Fruit fly (Drosophila melanogaster) whole organism, larva: ENCODE measurements around the gene pnt.

Source experiments
- noc ChIP-seq: fragments of 200-800 bp; sonication (Bioruptor generic); optimal IDR thresholded peaks from 3 replicates; lab custom pipeline; 2019; ENCODE audit warnings: missing biosample characterization, mild to moderate bottlenecking, missing genetic modification characterization, moderate library complexity

Gene pnt

dm6 chr3R:23363515-23364124, 17.7 kb upstream of the pnt start, which contains the start of gene CG4408:
CG4408 (minus strand) TSS chr3R:23363574.
- TF ChIP-seq noc (tag; lab: Kevin White, UChicago), result peak; percentile 95

- no peak for TF ChIP-seq noc (tag; lab: Kevin White, UChicago)
These were observed 14.4 kb upstream of the pnt start for dm6 chr3R:23360356-23360755.

- no peak for TF ChIP-seq noc (tag; lab: Kevin White, UChicago)
These were observed 13.5 kb upstream of the pnt start for dm6 chr3R:23359420-23359819.

- TF ChIP-seq noc (tag; lab: Kevin White, UChicago), result peak; percentile 32
These were observed 12.7 kb upstream of the pnt start, which contains the start of gene RpS3 for dm6 chr3R:23358565-23359138. RpS3 (plus strand) TSS chr3R:23358812.

- TF ChIP-seq noc (tag; lab: Kevin White, UChicago), result peak; percentile 28
These were observed 11.0 kb upstream of the pnt start for dm6 chr3R:23356920-23357386.

dm6 chr3R:23355829-23356738, 10.1 kb upstream of the pnt start, which contains the start of the genes ATPsynCF6 and Sec13:
ATPsynCF6 (minus strand) TSS chr3R:23356064.
Sec13 (plus strand) TSS chr3R:23356278.
- TF ChIP-seq noc (tag; lab: Kevin White, UChicago), result peak; percentile 40

- TF ChIP-seq noc (tag; lab: Kevin White, UChicago), result no peak
These were observed 1.7 kb upstream of the pnt start, which contains the start of gene PolE1 for dm6 chr3R:23347432-23348305. PolE1 (plus strand) TSS chr3R:23348128.

dm6 chr3R:23346893-23347396, 978 bp upstream of the pnt start:
- TF ChIP-seq noc (tag; lab: Kevin White, UChicago), result peak; percentile 80

- no peak for TF ChIP-seq noc (tag; lab: Kevin White, UChicago)
These were observed 750 bp downstream of the pnt start for dm6 chr3R:23345057-23345776.

dm6 chr3R:23343707-23344310, 2.2 kb downstream of the pnt start:
- TF ChIP-seq noc (tag; lab: Kevin White, UChicago), result no peak

dm6 chr3R:23341769-23342352, 4.1 kb downstream of the pnt start:
- no peak for TF ChIP-seq noc (tag; lab: Kevin White, UChicago)

- no peak for TF ChIP-seq noc (tag; lab: Kevin White, UChicago)
These were observed 5.3 kb downstream of the pnt start for dm6 chr3R:23340621-23341020.

- no peak for TF ChIP-seq noc (tag; lab: Kevin White, UChicago)
These were observed 7.7 kb downstream of the pnt start for dm6 chr3R:23338290-23338689.
